Worm (Caenorhabditis elegans) whole organism, late embryonic: ENCODE results near the gene R07E5.11.

Experiments used
- ama-1 ChIP-seq: fragments of 150-350 bp; optimal IDR thresholded peaks from 2 replicates; lab custom pipeline; 2014
- mec-3 ChIP-seq: sonication (generic microtip); optimal IDR thresholded peaks from 2 replicates; lab custom pipeline; 2016; ENCODE audit warnings: borderline replicate concordance, missing genetic modification characterization, missing compliant biosample characterization
- pha-4 ChIP-seq: fragments of 150-350 bp; optimal IDR thresholded peaks from 2 replicates; lab custom pipeline; 2018; ENCODE audit warnings: missing biosample characterization, missing genetic modification reagents, missing genetic modification characterization
- sdc-2 ChIP-seq: sonication (generic microtip); optimal IDR thresholded peaks from 2 replicates; lab custom pipeline; 2016; ENCODE audit warnings: missing genotype, missing genetic modification characterization, missing compliant biosample characterization
- ttx-3 ChIP-seq: sonication (generic microtip); optimal IDR thresholded peaks from 2 replicates; lab custom pipeline; 2016; ENCODE audit warnings: missing genetic modification reagents, missing genetic modification characterization, missing compliant biosample characterization
- unc-55 ChIP-seq: sonication (generic microtip); optimal IDR thresholded peaks from 2 replicates; lab custom pipeline; 2017; ENCODE audit warnings: missing biosample characterization, missing genetic modification reagents, missing genetic modification characterization

DNA sequence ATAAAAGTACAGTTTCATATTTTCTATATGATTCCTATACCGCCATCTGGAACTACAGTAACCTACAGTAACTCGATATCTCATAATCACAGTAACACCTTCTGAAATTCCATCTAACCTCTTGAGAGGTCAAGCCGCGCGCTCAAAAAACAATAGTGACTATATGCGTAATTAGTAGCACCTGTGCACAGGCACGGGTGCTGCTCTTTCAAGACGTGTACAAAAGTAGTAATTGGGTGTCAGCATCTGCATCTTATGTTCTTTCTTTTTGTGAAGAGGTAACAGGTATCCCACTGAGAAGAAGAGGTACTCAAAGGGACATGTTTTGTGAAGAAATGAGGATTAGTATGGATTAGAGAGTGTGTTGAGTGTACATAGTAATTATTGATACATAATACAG, 46.3 kb upstream of the R07E5.11 start:
- TF ChIP-seq mec-3 (tag; lab: Kevin White, UChicago) (no peak), ama-1 (lab: Kevin White, UChicago) (no peak), sdc-2 (tag; lab: Kevin White, UChicago) (no peak), ttx-3 (tag; lab: Kevin White, UChicago) (no peak), unc-55 (GFP tag; lab: Kevin White, UChicago) (no peak), pha-4 (tag; lab: Kevin White, UChicago) (no peak)
